Worm (Caenorhabditis elegans) whole organism, late embryonic: Measurements from ENCODE around the gene ckr-2.

Experiments
- K02D7.2 ChIP-seq: sonication (generic microtip); optimal IDR thresholded peaks from 2 replicates; lab custom pipeline; 2017; ENCODE audit warnings: mild to moderate bottlenecking, missing genetic modification characterization, missing compliant biosample characterization
- T23F11.4 ChIP-seq: fragments of 200-800 bp; sonication (Bioruptor generic); optimal IDR thresholded peaks from 2 replicates; lab custom pipeline; 2018; ENCODE audit warnings: mild to moderate bottlenecking, missing genetic modification characterization, missing compliant biosample characterization
- hlh-30 ChIP-seq: sonication (generic microtip); optimal IDR thresholded peaks from 2 replicates; lab custom pipeline; 2017; ENCODE audit warnings: antibody characterized with exemption, missing genetic modification characterization, missing compliant biosample characterization; ENCODE audit not compliant: insufficient read depth
- pha-4 ChIP-seq: fragments of 150-350 bp; optimal IDR thresholded peaks from 2 replicates; lab custom pipeline; 2018; ENCODE audit warnings: missing biosample characterization, missing genetic modification reagents, missing genetic modification characterization
- ref-2 ChIP-seq: sonication (generic microtip); optimal IDR thresholded peaks from 2 replicates; lab custom pipeline; 2016; ENCODE audit warnings: missing genetic modification characterization, missing compliant biosample characterization
- syd-9 ChIP-seq: sonication (generic microtip); optimal IDR thresholded peaks from 2 replicates; lab custom pipeline; 2016; ENCODE audit warnings: mild to moderate bottlenecking, missing genetic modification characterization, moderate library complexity, missing compliant biosample characterization

- TF ChIP-seq ref-2 (tag; lab: Kevin White, UChicago) (no peak), syd-9 (no peak), K02D7.2 (tag; lab: Kevin White, UChicago) (no peak), pha-4 (no peak), T23F11.4 (no peak), hlh-30 (tag; lab: Kevin White, UChicago) (no peak)
These were observed 29.1 kb upstream of the ckr-2 start for ce11 chrIII:2050494-2050893.
